Worm (Caenorhabditis elegans): ENCODE results near the gene rnp-4.

Gene rnp-4

ce11 chrIII:4384487-4384886, 21.6 kb upstream of the rnp-4 start, which contains the start of gene pals-28:
Gene pals-28, plus strand, starts transcription at chrIII:4384787.
- TF ChIP-seq pqm-1 (tag; optimal IDR thresholded peaks at IDR 0.05) (no peak), ceh-28 (tag; optimal IDR thresholded peaks at IDR 0.05) (no peak), nhr-76 (tag; optimal IDR thresholded peaks at IDR 0.05) (no peak), ceh-9 (tag; optimal IDR thresholded peaks at IDR 0.05) (no peak), daf-12 (tag; optimal IDR thresholded peaks at IDR 0.05) (no peak), elt-1 (tag; optimal IDR thresholded peaks at IDR 0.05) (no peak), nhr-12 (tag; optimal IDR thresholded peaks at IDR 0.05) (no peak), ama-1 (optimal IDR thresholded peaks at IDR 0.05) (no peak)

ce11 chrIII:4390421-4390820, 15.7 kb upstream of the rnp-4 start:
- TF ChIP-seq nhr-25 (tag; optimal IDR thresholded peaks at IDR 0.05) (peak; percentile 11), ceh-9 (tag; optimal IDR thresholded peaks at IDR 0.05) (no peak), pqm-1 (tag; optimal IDR thresholded peaks at IDR 0.05) (no peak), mdl-1 (tag; optimal IDR thresholded peaks at IDR 0.05) (no peak)

ce11 chrIII:4391319-4391718, 14.8 kb upstream of the rnp-4 start:
- TF ChIP-seq lin-39 (tag; optimal IDR thresholded peaks at IDR 0.05) (no peak), nhr-25 (tag; optimal IDR thresholded peaks at IDR 0.05) (peak; percentile 48)

ce11 chrIII:4391938-4392337, 14.1 kb upstream of the rnp-4 start:
- TF ChIP-seq elt-1 (tag; optimal IDR thresholded peaks at IDR 0.05) = peak; percentile 67
- no peak for TF ChIP-seq nhr-43 (tag; optimal IDR thresholded peaks at IDR 0.05; ENCODE audit: poor library complexity, severe bottlenecking)
- TF ChIP-seq lin-15B (tag; optimal IDR thresholded peaks at IDR 0.05) = no peak
- TF ChIP-seq fkh-10 (GFP tag; optimal IDR thresholded peaks at IDR 0.05) = no peak

- no peak for TF ChIP-seq elt-2 (tag; optimal IDR thresholded peaks at IDR 0.05)
- no peak for TF ChIP-seq ztf-11 (tag; optimal IDR thresholded peaks at IDR 0.05)
- TF ChIP-seq nhr-23 (tag; optimal IDR thresholded peaks at IDR 0.05) = no peak
Measured at ce11 chrIII:4394496-4394895, 11.6 kb upstream of the rnp-4 start, which contains the start of gene R07E5.4. Gene R07E5.4, plus strand, starts transcription at chrIII:4394796.

ce11 chrIII:4395857-4396256, 10.2 kb upstream of the rnp-4 start:
- TF ChIP-seq nhr-67 (tag; optimal IDR thresholded peaks at IDR 0.05) = no peak
- no peak for TF ChIP-seq ceh-16 (tag; optimal IDR thresholded peaks at IDR 0.05)
- peak; percentile 96 for TF ChIP-seq nfya-1 (tag; optimal IDR thresholded peaks at IDR 0.05; ENCODE audit: insufficient read depth)
- no peak for TF ChIP-seq unc-62 (GFP tag; optimal IDR thresholded peaks at IDR 0.05)

- TF ChIP-seq daf-12 (tag; optimal IDR thresholded peaks at IDR 0.05) = no peak
- TF ChIP-seq fos-1 (tag; optimal IDR thresholded peaks at IDR 0.05) = no peak
- TF ChIP-seq hmg-11 (tag; optimal IDR thresholded peaks at IDR 0.05) = no peak
- TF ChIP-seq unc-62 (GFP tag; optimal IDR thresholded peaks at IDR 0.05) = no peak
- no peak for TF ChIP-seq egl-27 (tag; optimal IDR thresholded peaks at IDR 0.05)
Measured at ce11 chrIII:4397115-4397514, 9.0 kb upstream of the rnp-4 start, which contains the start of gene R07E5.5. Gene R07E5.5, plus strand, starts transcription at chrIII:4397415.

ce11 chrIII:4398463-4398862, 7.6 kb upstream of the rnp-4 start, which contains the start of gene R07E5.6:
Gene R07E5.6, plus strand, starts transcription at chrIII:4398763.
- peak; percentile 41 for TF ChIP-seq ceh-28 (tag; optimal IDR thresholded peaks at IDR 0.05)
- TF ChIP-seq egl-27 (tag; optimal IDR thresholded peaks at IDR 0.05) = no peak

ce11 chrIII:4401142-4401541, 4.9 kb upstream of the rnp-4 start, which contains the start of gene R07E5.15:
Gene R07E5.15, plus strand, starts transcription at chrIII:4401442.
- TF ChIP-seq sea-2 (GFP tag; optimal IDR thresholded peaks at IDR 0.05) (no peak), lin-15B (tag; optimal IDR thresholded peaks at IDR 0.05) (no peak), eor-1 (tag; optimal IDR thresholded peaks at IDR 0.05) (no peak), ZK546.5 (tag; optimal IDR thresholded peaks at IDR 0.05) (no peak), fos-1 (tag; optimal IDR thresholded peaks at IDR 0.05) (no peak), nhr-76 (tag; optimal IDR thresholded peaks at IDR 0.05) (no peak), ceh-28 (tag; optimal IDR thresholded peaks at IDR 0.05) (no peak), ceh-9 (tag; optimal IDR thresholded peaks at IDR 0.05) (no peak), ztf-11 (tag; optimal IDR thresholded peaks at IDR 0.05) (no peak), fkh-10 (GFP tag; optimal IDR thresholded peaks at IDR 0.05) (no peak), nhr-28 (tag; optimal IDR thresholded peaks at IDR 0.05) (no peak), nhr-23 (tag; optimal IDR thresholded peaks at IDR 0.05) (no peak), nhr-43 (tag; optimal IDR thresholded peaks at IDR 0.05; ENCODE audit: poor library complexity, severe bottlenecking) (no peak), ceh-82 (tag; optimal IDR thresholded peaks at IDR 0.05) (no peak), zag-1 (tag; optimal IDR thresholded peaks at IDR 0.05) (no peak), ama-1 (optimal IDR thresholded peaks at IDR 0.05) (no peak)

Measured in whole organism, L3 larva.